Worm (Caenorhabditis elegans) whole organism, young adult: ENCODE measurements around the gene swan-1.

Experiments used
- D2030.7 ChIP-seq: fragments of 200-800 bp; sonication (Bioruptor generic); IDR thresholded peaks from 2 replicates; pipeline ENCODE4 v1.3.6; 2022; ENCODE audit warnings: missing genetic modification reagents, missing genetic modification characterization, missing compliant biosample characterization
- F33H1.4 ChIP-seq: fragments of 200-800 bp; sonication (Bioruptor generic); IDR thresholded peaks from 2 replicates; pipeline ENCODE4 v1.3.6; 2022; ENCODE audit warnings: missing genetic modification reagents, missing genetic modification characterization, missing compliant biosample characterization
- F57C9.4 ChIP-seq: sonication (generic microtip); optimal IDR thresholded peaks from 2 replicates; lab custom pipeline; 2017; ENCODE audit warnings: mild to moderate bottlenecking, missing genetic modification characterization, missing compliant biosample characterization
- K12H6.12 ChIP-seq: fragments of 200-800 bp; sonication (Bioruptor generic); optimal IDR thresholded peaks from 2 replicates; lab custom pipeline; 2018; ENCODE audit warnings: mild to moderate bottlenecking, missing genetic modification characterization, missing compliant biosample characterization
- Y56A3A.18 ChIP-seq: fragments of 200-800 bp; sonication (Bioruptor generic); IDR thresholded peaks from 2 replicates; pipeline ENCODE4 v1.3.6; 2022; ENCODE audit warnings: missing genetic modification reagents, missing genetic modification characterization, missing compliant biosample characterization
- aptf-3 ChIP-seq: fragments of 200-800 bp; sonication (Bioruptor generic); IDR thresholded peaks from 2 replicates; pipeline ENCODE4 v1.3.6; 2022; ENCODE audit warnings: missing genetic modification characterization, missing compliant biosample characterization
- attf-5 ChIP-seq: fragments of 200-800 bp; sonication (Bioruptor generic); optimal IDR thresholded peaks from 2 replicates; lab custom pipeline; 2018; ENCODE audit warnings: mild to moderate bottlenecking, missing genetic modification characterization, missing compliant biosample characterization
- cebp-1 ChIP-seq, 2 experiments: fragments of 200-800 bp in 1 of 2; sonication (Bioruptor generic) in 1 of 2; sonication (generic microtip) in 1 of 2; IDR thresholded peaks in 1 of 2; optimal IDR thresholded peaks in 1 of 2; 2 replicates each; pipeline versions ENCODE4 v1.3.6 to Lab custom; 2017 to 2022; ENCODE audit warnings: missing compliant biosample characterization in 2 of 2, missing genetic modification characterization in 2 of 2, mild to moderate bottlenecking in 1 of 2, missing genetic modification reagents in 1 of 2, moderate library complexity in 1 of 2
- ceh-100 ChIP-seq: fragments of 200-800 bp; sonication (Bioruptor generic); IDR thresholded peaks from 2 replicates; pipeline ENCODE4 v1.3.6; 2022; ENCODE audit warnings: missing genetic modification reagents, missing genetic modification characterization, missing compliant biosample characterization
- ceh-27 ChIP-seq: fragments of 200-800 bp; sonication (Bioruptor generic); optimal IDR thresholded peaks from 2 replicates; lab custom pipeline; 2018; ENCODE audit warnings: mild to moderate bottlenecking, missing genetic modification characterization, moderate library complexity, missing compliant biosample characterization
- ceh-58 ChIP-seq: fragments of 200-800 bp; sonication (Bioruptor generic); IDR thresholded peaks from 2 replicates; pipeline ENCODE4 v1.3.6; 2022; ENCODE audit warnings: missing genetic modification characterization, missing compliant biosample characterization
- chd-7 ChIP-seq: sonication (generic microtip); optimal IDR thresholded peaks from 2 replicates; lab custom pipeline; 2016; ENCODE audit warnings: mild to moderate bottlenecking, missing genetic modification characterization, moderate library complexity, missing compliant biosample characterization
- dox-1 ChIP-seq: fragments of 200-800 bp; sonication (Bioruptor generic); IDR thresholded peaks from 2 replicates; pipeline ENCODE4 v1.3.6; 2022; ENCODE audit warnings: missing genetic modification reagents, missing genetic modification characterization, missing compliant biosample characterization
- egrh-3 ChIP-seq: fragments of 200-800 bp; sonication (Bioruptor generic); IDR thresholded peaks from 2 replicates; pipeline ENCODE4 v1.3.6; 2022; ENCODE audit warnings: missing genetic modification reagents, missing genetic modification characterization, missing compliant biosample characterization
- gei-17 ChIP-seq: fragments of 200-800 bp; sonication (Bioruptor generic); optimal IDR thresholded peaks from 2 replicates; lab custom pipeline; 2018; ENCODE audit warnings: mild to moderate bottlenecking, missing genetic modification characterization, missing compliant biosample characterization
- hlh-12 ChIP-seq: sonication (generic microtip); optimal IDR thresholded peaks from 2 replicates; lab custom pipeline; 2016; ENCODE audit warnings: missing genetic modification characterization, missing compliant biosample characterization
- hmg-1.2 ChIP-seq: fragments of 200-800 bp; sonication (Bioruptor generic); IDR thresholded peaks from 2 replicates; pipeline ENCODE4 v1.3.6; 2022; ENCODE audit warnings: missing genetic modification reagents, missing genetic modification characterization, missing compliant biosample characterization
- let-526 ChIP-seq: fragments of 200-800 bp; sonication (Bioruptor generic); IDR thresholded peaks from 2 replicates; pipeline ENCODE4 v1.3.6; 2022; ENCODE audit warnings: missing genetic modification reagents, missing genetic modification characterization, missing compliant biosample characterization
- let-607 ChIP-seq, 2 experiments: fragments of 200-800 bp in 1 of 2; sonication (Bioruptor generic) in 1 of 2; sonication (generic microtip) in 1 of 2; optimal IDR thresholded peaks; 2 replicates each; lab custom pipeline; 2016 to 2018; ENCODE audit warnings: mild to moderate bottlenecking in 2 of 2, missing compliant biosample characterization in 2 of 2, missing genetic modification characterization in 2 of 2, moderate library complexity in 2 of 2, missing genotype in 1 of 2
- lin-35 ChIP-seq, 3 experiments: fragments of 150-350 bp in 2 of 3; sonication (generic microtip) in 1 of 3; optimal IDR thresholded peaks; 2 replicates each; lab custom pipeline; 2014 to 2018; ENCODE audit warnings: missing biosample characterization in 3 of 3, missing genetic modification characterization in 3 of 3, missing genetic modification reagents in 3 of 3
- lir-1 ChIP-seq: fragments of 200-800 bp; sonication (Bioruptor generic); conservative IDR thresholded peaks from 2 replicates; pipeline ENCODE4 v1.3.6; 2022; ENCODE audit warnings: missing genetic modification reagents, missing genetic modification characterization, missing compliant biosample characterization
- madf-3 ChIP-seq: fragments of 200-800 bp; sonication (Bioruptor generic); IDR thresholded peaks from 2 replicates; pipeline ENCODE4 v1.3.6; 2022; ENCODE audit warnings: missing genetic modification reagents, missing genetic modification characterization, missing compliant biosample characterization
- madf-6 ChIP-seq: fragments of 200-800 bp; sonication (Bioruptor generic); IDR thresholded peaks from 2 replicates; pipeline ENCODE4 v1.3.6; 2022; ENCODE audit warnings: missing genetic modification reagents, missing genetic modification characterization, missing compliant biosample characterization
- mcd-1 ChIP-seq: fragments of 200-800 bp; sonication (Bioruptor generic); IDR thresholded peaks from 2 replicates; pipeline ENCODE4 v1.3.6; 2022; ENCODE audit warnings: missing genetic modification reagents, missing genetic modification characterization, missing compliant biosample characterization
- nfya-1 ChIP-seq: sonication (generic microtip); optimal IDR thresholded peaks from 2 replicates; lab custom pipeline; 2017; ENCODE audit warnings: antibody characterized with exemption, missing compliant biosample characterization, missing genetic modification characterization, borderline replicate concordance; ENCODE audit not compliant: insufficient read depth
- nhr-120 ChIP-seq: fragments of 200-800 bp; sonication (Bioruptor generic); IDR thresholded peaks from 2 replicates; pipeline ENCODE4 v1.3.6; 2022; ENCODE audit warnings: missing genetic modification characterization, missing compliant biosample characterization
- nhr-80 ChIP-seq: sonication (generic microtip); optimal IDR thresholded peaks from 2 replicates; lab custom pipeline; 2016; ENCODE audit warnings: missing genetic modification characterization, missing compliant biosample characterization
- nhr-90 ChIP-seq: sonication (generic microtip); optimal IDR thresholded peaks from 2 replicates; lab custom pipeline; 2016; ENCODE audit warnings: missing genotype, mild to moderate bottlenecking, missing genetic modification characterization, missing compliant biosample characterization
- rcor-1 ChIP-seq: fragments of 200-800 bp; sonication (Bioruptor generic); IDR thresholded peaks from 2 replicates; pipeline ENCODE4 v1.3.6; 2022; ENCODE audit warnings: missing genetic modification reagents, missing genetic modification characterization, missing compliant biosample characterization
- sptf-2 ChIP-seq: fragments of 200-800 bp; sonication (Bioruptor generic); optimal IDR thresholded peaks from 2 replicates; lab custom pipeline; 2018; ENCODE audit warnings: mild to moderate bottlenecking, missing genetic modification characterization, missing compliant biosample characterization
- xnd-1 ChIP-seq: sonication (generic microtip); optimal IDR thresholded peaks from 2 replicates; lab custom pipeline; 2016; ENCODE audit warnings: missing genotype, missing genetic modification reagents, missing genetic modification characterization, missing compliant biosample characterization
- zfh-2 ChIP-seq: fragments of 200-800 bp; sonication (Bioruptor generic); conservative IDR thresholded peaks from 2 replicates; pipeline ENCODE4 v1.3.6; 2022; ENCODE audit warnings: missing genetic modification reagents, missing genetic modification characterization, missing compliant biosample characterization
- zim-3 ChIP-seq: sonication (generic microtip); optimal IDR thresholded peaks from 2 replicates; lab custom pipeline; 2017; ENCODE audit warnings: mild to moderate bottlenecking, missing genetic modification characterization, moderate library complexity, missing compliant biosample characterization
- ztf-18 ChIP-seq: sonication (generic microtip); optimal IDR thresholded peaks from 2 replicates; lab custom pipeline; 2016; ENCODE audit warnings: missing genotype, mild to moderate bottlenecking, missing genetic modification characterization, missing compliant biosample characterization

swan-1 gene

ce11 chrV:13812330-13812729, 5.3 kb upstream of the swan-1 start:
- TF ChIP-seq zim-3 (tag; lab: Kevin White, UChicago), result no peak
- TF ChIP-seq K12H6.12 (tag; lab: Kevin White, UChicago), result no peak
- TF ChIP-seq nhr-90 (tag; lab: Kevin White, UChicago), result no peak
- TF ChIP-seq mcd-1 (GFP tag; lab: Robert Waterston, UW), result no peak
- TF ChIP-seq madf-3 (GFP tag; lab: Robert Waterston, UW), result no peak
- TF ChIP-seq nhr-120, result no peak
- TF ChIP-seq madf-6 (GFP tag; lab: Robert Waterston, UW), result no peak
- TF ChIP-seq F33H1.4 (GFP tag; lab: Robert Waterston, UW), result no peak

- TF ChIP-seq let-607 (tag; optimal IDR thresholded peaks at IDR 0.05; lab: Kevin White, UChicago) (no peak), Y56A3A.18 (GFP tag; lab: Robert Waterston, UW) (0 out of 2 replicates have a peak, but pooled peaks have one; percentile 44), chd-7 (tag; lab: Kevin White, UChicago) (peak; percentile 31), rcor-1 (GFP tag; lab: Robert Waterston, UW) (peak; percentile 57; the same call in 1 of the 2 replicates), lir-1 (GFP tag; lab: Robert Waterston, UW) (0 out of 2 replicates have a peak, but pooled peaks have one; percentile 49), K12H6.12 (tag; lab: Kevin White, UChicago) (peak; percentile 78), hmg-1.2 (GFP tag; lab: Robert Waterston, UW) (peak; percentile 74; the same call in 1 of the 2 replicates), nhr-80 (tag; lab: Kevin White, UChicago) (peak; percentile 67), nfya-1 (no peak), ceh-27 (GFP tag; lab: Kevin White, UChicago) (peak; percentile 27), gei-17 (peak; percentile 22), D2030.7 (no peak), hlh-12 (tag; lab: Kevin White, UChicago) (no peak), attf-5 (peak; percentile 77), lin-35 (GFP tag; optimal IDR thresholded peaks at IDR 0.05; lab: Kevin White, UChicago) (peak in 1 of 3 experiments; percentile 28), ztf-18 (peak; percentile 60)
Observed at ce11 chrV:13808462-13808867, 1.4 kb upstream of the swan-1 start.

- TF ChIP-seq lir-1 (GFP tag; lab: Robert Waterston, UW), result no peak
- no peak for TF ChIP-seq F57C9.4
- no peak for TF ChIP-seq aptf-3 (GFP tag; lab: Robert Waterston, UW)
- TF ChIP-seq ceh-100, result no peak
- no peak for TF ChIP-seq sptf-2 (GFP tag; lab: Kevin White, UChicago)
- TF ChIP-seq dox-1 (GFP tag; lab: Robert Waterston, UW), result no peak
- TF ChIP-seq attf-5, result peak; percentile 11
- no peak for TF ChIP-seq nhr-80 (tag; lab: Kevin White, UChicago)
- peak; percentile 84 for TF ChIP-seq cebp-1 (GFP tag; IDR thresholded peaks at IDR 0.05; lab: Robert Waterston, UW)
- peak; percentile 91 for TF ChIP-seq cebp-1 (tag; optimal IDR thresholded peaks at IDR 0.05; lab: Kevin White, UChicago)
- TF ChIP-seq egrh-3 (GFP tag; lab: Robert Waterston, UW), result peak; percentile 46; the same call in 1 of the 2 replicates
- peak; percentile 83 for TF ChIP-seq zfh-2 (GFP tag; lab: Robert Waterston, UW)
- no peak for TF ChIP-seq xnd-1 (tag; lab: Kevin White, UChicago)
- TF ChIP-seq let-526 (GFP tag; lab: Robert Waterston, UW), result no peak
- TF ChIP-seq ceh-58 (GFP tag; lab: Robert Waterston, UW), result no peak
- TF ChIP-seq mcd-1 (GFP tag; lab: Robert Waterston, UW), result no peak
Observed at ce11 chrV:13803902-13804301, 3.1 kb downstream of the swan-1 start, which contains the start of gene swan-2. Gene swan-2, minus strand, starts transcription at chrV:13804281.
